Fruit fly (Drosophila melanogaster) whole organism, embryonic: ENCODE results near the gene Rpp14b.
A peak's percentile ranks its signal among the peaks of the same experiment; 100 is the strongest.

ENCODE experiments used
- Atf3 ChIP-seq: fragments of 200-800 bp; sonication (Bioruptor generic); optimal IDR thresholded peaks from 3 replicates; lab custom pipeline; 2016; ENCODE audit warnings: missing biosample characterization, missing genetic modification characterization
- CG10209 ChIP-seq: fragments of 200-800 bp; sonication (Bioruptor generic); optimal IDR thresholded peaks from 3 replicates; lab custom pipeline; 2017; ENCODE audit warnings: missing biosample characterization, mild to moderate bottlenecking, missing genetic modification characterization, missing genetic modification reagents
- CG10543 ChIP-seq: fragments of 200-800 bp; sonication (Bioruptor generic); optimal IDR thresholded peaks from 3 replicates; lab custom pipeline; 2017; ENCODE audit warnings: missing biosample characterization, mild to moderate bottlenecking, missing genetic modification characterization, moderate library complexity
- CG11696 ChIP-seq: fragments of 200-800 bp; sonication (Bioruptor generic); IDR thresholded peaks from 2 replicates; pipeline ENCODE4 v1.3.6; 2022; ENCODE audit warnings: missing biosample characterization, missing genetic modification characterization
- CG1233 ChIP-seq: fragments of 200-800 bp; sonication (Bioruptor generic); optimal IDR thresholded peaks from 4 replicates; lab custom pipeline; 2018; ENCODE audit warnings: missing biosample characterization, mild to moderate bottlenecking, missing genetic modification characterization
- CG16813 ChIP-seq: fragments of 200-800 bp; sonication (Bioruptor generic); IDR thresholded peaks from 3 replicates; pipeline ENCODE4 v1.3.6; 2022; ENCODE audit warnings: missing biosample characterization, missing genetic modification characterization; ENCODE audit not compliant: partially characterized antibody
- CG17612 ChIP-seq: fragments of 200-800 bp; sonication (Bioruptor generic); IDR thresholded peaks from 2 replicates; pipeline ENCODE4 v1.3.6; 2022; ENCODE audit warnings: missing biosample characterization, missing genetic modification characterization
- CG33213 ChIP-seq: fragments of 200-800 bp; sonication (Bioruptor generic); optimal IDR thresholded peaks from 3 replicates; lab custom pipeline; 2016; ENCODE audit warnings: missing biosample characterization, missing genetic modification characterization
- CG33557 ChIP-seq: fragments of 200-800 bp; sonication (Bioruptor generic); optimal IDR thresholded peaks from 2 replicates; lab custom pipeline; 2019; ENCODE audit warnings: missing biosample characterization, mild to moderate bottlenecking, missing genetic modification characterization, moderate library complexity
- CG3726 ChIP-seq: fragments of 200-800 bp; sonication (Bioruptor generic); IDR thresholded peaks from 3 replicates; pipeline ENCODE4, ENCODE4 v1.3.6; 2022; ENCODE audit warnings: missing biosample characterization, missing genetic modification characterization
- CG6683 ChIP-seq: fragments of 200-800 bp; sonication (Bioruptor generic); optimal IDR thresholded peaks from 2 replicates; lab custom pipeline; 2017; ENCODE audit warnings: missing biosample characterization, mild to moderate bottlenecking, missing genetic modification characterization, missing genetic modification reagents
- CG6791 ChIP-seq: fragments of 200-800 bp; sonication (Bioruptor generic); IDR thresholded peaks from 3 replicates; pipeline ENCODE4 v1.3.6; 2022; ENCODE audit warnings: missing biosample characterization, missing genetic modification characterization; ENCODE audit not compliant: partially characterized antibody
- CG8089 ChIP-seq: fragments of 200-800 bp; sonication (Bioruptor generic); optimal IDR thresholded peaks from 3 replicates; lab custom pipeline; 2016; ENCODE audit warnings: missing biosample characterization, missing genetic modification characterization
- CG8944 ChIP-seq: fragments of 200-800 bp; sonication (Bioruptor generic); optimal IDR thresholded peaks from 3 replicates; lab custom pipeline; 2016; ENCODE audit warnings: missing biosample characterization, missing genetic modification characterization
- D ChIP-seq, 2 experiments: fragments of 200-800 bp in 1 of 2; fragments of >200 bp in 1 of 2; sonication (Bioruptor generic) in 1 of 2; optimal IDR thresholded peaks; 2 replicates in 1 of 2; 3 replicates in 1 of 2; lab custom pipeline; 2017; ENCODE audit warnings: mild to moderate bottlenecking in 1 of 2, missing biosample characterization in 1 of 2, missing genetic modification characterization in 1 of 2, missing genetic modification reagents in 1 of 2
- Dip3 ChIP-seq: fragments of 200-800 bp; sonication (Bioruptor generic); optimal IDR thresholded peaks from 3 replicates; lab custom pipeline; 2016; ENCODE audit warnings: missing biosample characterization, missing genetic modification characterization
- Gug ChIP-seq: fragments of 200-800 bp; sonication (Bioruptor generic); IDR thresholded peaks from 4 replicates; pipeline ENCODE4 v1.3.6; 2022; ENCODE audit warnings: missing biosample characterization, missing genetic modification characterization
- H2.0 ChIP-seq: fragments of 200-800 bp; sonication (Bioruptor generic); IDR thresholded peaks from 2 replicates; pipeline ENCODE4 v1.3.6; 2022; ENCODE audit warnings: missing biosample characterization, missing genetic modification characterization
- HLHmδ ChIP-seq: fragments of 200-800 bp; sonication (Bioruptor generic); optimal IDR thresholded peaks from 2 replicates; lab custom pipeline; 2018; ENCODE audit warnings: missing biosample characterization, mild to moderate bottlenecking, missing genetic modification characterization, moderate library complexity
- Lhr ChIP-seq: fragments of 200-800 bp; sonication (Bioruptor generic); optimal IDR thresholded peaks from 3 replicates; lab custom pipeline; 2017; ENCODE audit warnings: mild to moderate bottlenecking, missing biosample characterization, missing genetic modification reagents, missing genetic modification characterization
- MESR4 ChIP-seq: fragments of 200-800 bp; sonication (Bioruptor generic); optimal IDR thresholded peaks from 2 replicates; lab custom pipeline; 2018; ENCODE audit warnings: missing biosample characterization, mild to moderate bottlenecking, missing genetic modification characterization, moderate library complexity
- Med ChIP-seq: fragments of 200-800 bp; sonication (Bioruptor generic); peaks from one replicate; lab custom pipeline; 2016; ENCODE audit warnings: missing biosample characterization, missing genetic modification characterization, mild to moderate bottlenecking, inconsistent platforms, moderate library complexity
- Mes4 ChIP-seq: fragments of 200-800 bp; sonication (Bioruptor generic); optimal IDR thresholded peaks from 2 replicates; lab custom pipeline; 2016; ENCODE audit warnings: missing biosample characterization, missing genetic modification characterization
- NC2α ChIP-seq: fragments of 200-800 bp; sonication (Bioruptor generic); optimal IDR thresholded peaks from 2 replicates; lab custom pipeline; 2016; ENCODE audit warnings: missing biosample characterization, missing genetic modification characterization
- NC2β ChIP-seq: fragments of 200-800 bp; sonication (Bioruptor generic); optimal IDR thresholded peaks from 2 replicates; lab custom pipeline; 2016; ENCODE audit warnings: missing biosample characterization, missing genetic modification characterization
- NK7.1 ChIP-seq: fragments of 200-800 bp; sonication (Bioruptor generic); optimal IDR thresholded peaks from 3 replicates; lab custom pipeline; 2016; ENCODE audit warnings: missing biosample characterization, missing genetic modification characterization
- Neu2 ChIP-seq: fragments of 200-800 bp; sonication (Bioruptor generic); optimal IDR thresholded peaks from 3 replicates; lab custom pipeline; 2016; ENCODE audit warnings: missing biosample characterization, missing genetic modification characterization, borderline replicate concordance
- Nf-YC ChIP-seq: fragments of 200-800 bp; optimal IDR thresholded peaks from 3 replicates; lab custom pipeline; 2019; ENCODE audit warnings: missing biosample characterization, mild to moderate bottlenecking, missing genetic modification characterization, moderate library complexity
- Poxn ChIP-seq: fragments of 200-800 bp; sonication (Bioruptor generic); IDR thresholded peaks from 2 replicates; pipeline ENCODE4 v1.3.6; 2022; ENCODE audit warnings: missing biosample characterization, missing genetic modification characterization
- Spps ChIP-seq: fragments of 200-800 bp; sonication (Bioruptor generic); optimal IDR thresholded peaks from 2 replicates; lab custom pipeline; 2018; ENCODE audit warnings: missing biosample characterization, mild to moderate bottlenecking, missing genetic modification characterization
- Sry-β ChIP-seq: fragments of 200-800 bp; sonication (Bioruptor generic); optimal IDR thresholded peaks from 2 replicates; lab custom pipeline; 2018; ENCODE audit warnings: missing biosample characterization, mild to moderate bottlenecking, missing genetic modification characterization, moderate library complexity
- ab ChIP-seq: fragments of 200-800 bp; sonication (Bioruptor generic); optimal IDR thresholded peaks from 2 replicates; lab custom pipeline; 2016; ENCODE audit warnings: missing biosample characterization, missing genetic modification characterization
- ap ChIP-seq: fragments of 200-800 bp; sonication (Bioruptor generic); IDR thresholded peaks from 2 replicates; pipeline ENCODE4 v1.3.6; 2022; ENCODE audit warnings: missing biosample characterization, missing genetic modification characterization
- bsh ChIP-seq, 2 experiments: fragments of 200-800 bp; sonication (Bioruptor generic); optimal IDR thresholded peaks; 2 replicates each; lab custom pipeline; 2017 to 2018; ENCODE audit warnings: mild to moderate bottlenecking in 2 of 2, missing biosample characterization in 2 of 2, missing genetic modification characterization in 2 of 2, moderate library complexity in 1 of 2
- da ChIP-seq: fragments of 200-800 bp; sonication (Bioruptor generic); optimal IDR thresholded peaks from 2 replicates; lab custom pipeline; 2016; ENCODE audit warnings: missing biosample characterization, missing genetic modification characterization
- dpn ChIP-seq, 2 experiments: fragments of 200-800 bp; sonication (Bioruptor generic); optimal IDR thresholded peaks; 3 replicates each; lab custom pipeline; 2016; ENCODE audit warnings: missing biosample characterization in 2 of 2, missing genetic modification characterization in 2 of 2
- esg ChIP-seq: fragments of 200-800 bp; sonication (Bioruptor generic); conservative IDR thresholded peaks from 2 replicates; pipeline ENCODE4 v1.3.6; 2022; ENCODE audit warnings: missing biosample characterization, missing genetic modification characterization
- eyg ChIP-seq: fragments of 200-800 bp; sonication (Bioruptor generic); optimal IDR thresholded peaks from 3 replicates; lab custom pipeline; 2016; ENCODE audit warnings: missing biosample characterization, missing genetic modification characterization
- grn ChIP-seq: fragments of 200-800 bp; sonication (Bioruptor generic); optimal IDR thresholded peaks from 3 replicates; lab custom pipeline; 2017; ENCODE audit warnings: missing biosample characterization, missing genetic modification characterization
- gro ChIP-seq: fragments of 200-800 bp; sonication (Bioruptor generic); optimal IDR thresholded peaks from 2 replicates; lab custom pipeline; 2016; ENCODE audit warnings: missing biosample characterization, missing genetic modification characterization
- ham ChIP-seq: fragments of 200-800 bp; sonication (Bioruptor generic); IDR thresholded peaks from 2 replicates; pipeline ENCODE4 v1.3.6; 2022; ENCODE audit warnings: missing biosample characterization, missing genetic modification characterization
- hbn ChIP-seq: fragments of 200-800 bp; sonication (Bioruptor generic); IDR thresholded peaks from 2 replicates; pipeline ENCODE4 v1.3.6; 2022; ENCODE audit warnings: missing biosample characterization, missing genetic modification characterization; ENCODE audit not compliant: partially characterized antibody
- nerfin-2 ChIP-seq: fragments of 200-800 bp; sonication (Bioruptor generic); IDR thresholded peaks from 2 replicates; pipeline ENCODE4 v1.3.6; 2022; ENCODE audit warnings: missing biosample characterization, missing genetic modification characterization; ENCODE audit not compliant: partially characterized antibody
- pnt ChIP-seq: fragments of 200-800 bp; sonication (Bioruptor generic); optimal IDR thresholded peaks from 3 replicates; lab custom pipeline; 2016; ENCODE audit warnings: missing biosample characterization, missing genetic modification characterization
- seq ChIP-seq: fragments of 200-800 bp; sonication (Bioruptor generic); IDR thresholded peaks from 2 replicates; pipeline ENCODE4 v1.3.6; 2022; ENCODE audit warnings: missing biosample characterization, missing genetic modification characterization
- shn ChIP-seq: fragments of 200-800 bp; sonication (Bioruptor generic); optimal IDR thresholded peaks from 3 replicates; lab custom pipeline; 2016; ENCODE audit warnings: missing biosample characterization, missing genetic modification characterization
- sna ChIP-seq: fragments of 200-800 bp; sonication (Bioruptor generic); IDR thresholded peaks from 2 replicates; pipeline ENCODE4 v1.3.6; 2022; ENCODE audit warnings: missing biosample characterization, missing genetic modification characterization; ENCODE audit not compliant: partially characterized antibody
- tio ChIP-seq: fragments of 200-800 bp; sonication (Bioruptor generic); optimal IDR thresholded peaks from 2 replicates; lab custom pipeline; 2017; ENCODE audit warnings: missing biosample characterization, missing genetic modification characterization, inconsistent platforms
- unc-4 ChIP-seq: fragments of 200-800 bp; sonication (Bioruptor generic); IDR thresholded peaks from 2 replicates; pipeline ENCODE4 v1.3.6; 2022; ENCODE audit warnings: missing biosample characterization, missing genetic modification characterization; ENCODE audit not compliant: partially characterized antibody

The Rpp14b gene

DNA sequence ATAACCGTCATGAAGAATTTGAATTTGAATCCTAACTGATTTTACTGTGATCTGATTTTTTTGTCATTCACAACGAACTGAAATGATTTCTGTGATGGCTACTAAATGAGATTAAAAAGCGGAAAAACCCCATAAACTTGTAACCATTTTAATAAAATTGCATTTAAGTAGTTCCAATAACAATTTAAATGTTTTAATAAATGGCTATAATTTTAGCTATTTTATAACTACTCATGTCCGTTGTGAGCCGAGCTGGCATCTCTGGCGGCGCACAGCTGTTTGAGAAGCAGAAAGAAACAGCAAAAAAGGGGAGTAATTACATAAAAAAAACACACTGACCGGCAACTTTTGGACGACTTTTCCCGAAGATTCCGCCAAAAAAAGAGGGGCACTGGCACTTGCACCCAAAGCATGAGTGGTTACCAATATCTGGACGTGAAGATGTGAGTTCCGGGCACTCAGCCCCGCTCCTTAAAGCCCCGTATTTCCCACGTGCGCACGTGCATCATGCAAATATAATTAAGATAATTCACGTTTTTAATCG, 907 bp downstream of the Rpp14b start, which contains the start of the genes CG7950 and Rpp14a (continued):
- peak; percentile 62 for TF ChIP-seq Atf3 (GFP tag; lab: Kevin White, UChicago)
- peak; percentile 72 for TF ChIP-seq CG10209 (GFP tag; lab: Kevin White, UChicago)
- peak; percentile 72 for TF ChIP-seq Mes4 (GFP tag; lab: Kevin White, UChicago)
- TF ChIP-seq CG33557 (GFP tag; lab: Kevin White, UChicago) = peak; percentile 53
- TF ChIP-seq hbn (GFP tag; lab: Robert Waterston, UW) = no peak
- peak; percentile 78 to 79 for TF ChIP-seq dpn (GFP tag; optimal IDR thresholded peaks at IDR 0.05; lab: Kevin White, UChicago)
- TF ChIP-seq sna (GFP tag; lab: Robert Waterston, UW) = peak; percentile 37; the same call in 1 of the 2 replicates
- TF ChIP-seq NC2β (GFP tag; lab: Kevin White, UChicago) = peak; percentile 70
- peak; percentile 65 for TF ChIP-seq pnt
- peak; percentile 40; the same call in 1 of the 2 replicates for TF ChIP-seq CG11696
- no peak for TF ChIP-seq D (optimal IDR thresholded peaks at IDR 0.05; lab: Kevin White, UChicago)
- TF ChIP-seq D (GFP tag; optimal IDR thresholded peaks at IDR 0.05; lab: Kevin White, UChicago) = no peak
- TF ChIP-seq eyg = peak; percentile 57
- peak; percentile 59; the same call in 1 of the 2 replicates for TF ChIP-seq Poxn (GFP tag; lab: Robert Waterston, UW)
- TF ChIP-seq CG6791 (GFP tag; lab: Robert Waterston, UW) = no peak
- TF ChIP-seq CG6683 (GFP tag; lab: Kevin White, UChicago) = no peak
- peak; percentile 49; the same call in 1 of the 4 replicates for TF ChIP-seq Gug (GFP tag; lab: Robert Waterston, UW)
- peak; percentile 65 for TF ChIP-seq tio (GFP tag; lab: Kevin White, UChicago)
- TF ChIP-seq Sry-β (GFP tag; lab: Kevin White, UChicago) = peak; percentile 98
- no peak for TF ChIP-seq ab
- peak; percentile 79 for TF ChIP-seq esg (GFP tag; lab: Robert Waterston, UW)
- TF ChIP-seq Med (GFP tag; lab: Kevin White, UChicago) = peak; percentile 97
- peak; percentile 61 for TF ChIP-seq CG17612
- TF ChIP-seq NC2α (GFP tag; lab: Kevin White, UChicago) = no peak
- no peak for TF ChIP-seq HLHmδ
- TF ChIP-seq ham = no peak
- TF ChIP-seq NK7.1 (GFP tag; lab: Kevin White, UChicago) = peak; percentile 49
- TF ChIP-seq seq = peak; percentile 81
- TF ChIP-seq Neu2 (GFP tag; lab: Kevin White, UChicago) = peak; percentile 57
- TF ChIP-seq Spps (tag; lab: Kevin White, UChicago) = peak; percentile 33
- peak; percentile 73 for TF ChIP-seq ap
- peak; percentile 24 for TF ChIP-seq CG8089
- TF ChIP-seq Nf-YC (tag; lab: Kevin White, UChicago) = peak; percentile 65
- TF ChIP-seq Dip3 (GFP tag; lab: Kevin White, UChicago) = peak; percentile 84
- TF ChIP-seq bsh (GFP tag; optimal IDR thresholded peaks at IDR 0.05; lab: Kevin White, UChicago) = peak; percentile 70 to 83
- peak; percentile 82 for TF ChIP-seq gro (GFP tag; lab: Kevin White, UChicago)
- peak; percentile 62 for TF ChIP-seq CG8944 (GFP tag; lab: Kevin White, UChicago)
- TF ChIP-seq CG1233 (GFP tag; lab: Kevin White, UChicago) = peak; percentile 63
- no peak for TF ChIP-seq unc-4 (GFP tag; lab: Robert Waterston, UW)
- TF ChIP-seq H2.0 (GFP tag; lab: Robert Waterston, UW) = peak; percentile 86
- no peak for TF ChIP-seq grn (GFP tag; lab: Kevin White, UChicago)
- TF ChIP-seq shn (GFP tag; lab: Kevin White, UChicago) = peak; percentile 88
- TF ChIP-seq Lhr (GFP tag; lab: Kevin White, UChicago) = peak; percentile 48
- no peak for TF ChIP-seq CG16813 (GFP tag; lab: Robert Waterston, UW)
- peak; percentile 58 for TF ChIP-seq CG10543
- TF ChIP-seq da (GFP tag; lab: Kevin White, UChicago) = peak; percentile 50
- no peak for TF ChIP-seq nerfin-2
- TF ChIP-seq CG3726 (GFP tag; lab: Robert Waterston, UW) = 0 out of 3 replicates have a peak, but pooled peaks have one; percentile 12
- peak; percentile 63 for TF ChIP-seq MESR4 (GFP tag; lab: Kevin White, UChicago)
- TF ChIP-seq CG33213 = peak; percentile 69
